Fruit fly (Drosophila melanogaster): ENCODE measurements around the gene CG10359.

CG10359 gene

DNA sequence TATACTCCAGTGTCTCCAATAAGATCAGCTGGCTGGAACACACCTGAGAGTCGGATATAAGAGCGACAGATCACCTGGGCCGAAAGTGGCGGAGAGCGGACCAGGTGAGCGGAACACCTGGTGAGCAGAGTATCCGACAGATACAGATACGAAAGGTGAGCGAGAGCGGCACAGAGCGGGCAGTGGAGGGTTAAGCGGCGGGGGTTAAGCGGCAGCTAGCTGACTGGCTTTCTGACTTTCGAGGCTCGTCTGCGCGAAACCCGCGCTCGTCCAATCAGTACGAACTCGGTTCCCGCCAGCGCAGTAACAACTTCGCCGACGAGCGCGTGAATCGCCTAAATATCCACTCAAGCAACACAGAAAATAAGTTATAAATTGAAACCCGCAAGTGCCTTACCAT is 14.1 kb downstream of the CG10359 start, which contains the start of gene dar1:
TSS of gene dar1 (plus strand) at position 284 of the 400 bp plus-strand sequence.
- no peak for TF ChIP-seq CG6683 (GFP tag; optimal IDR thresholded peaks at IDR 0.05)
- TF ChIP-seq CG7963 (GFP tag; IDR thresholded peaks at IDR 0.05; ENCODE audit: partially characterized antibody): 0 out of 3 replicates have a peak, but pooled peaks have one; percentile 40
- no peak; the same call in 2 of the 3 replicates for TF ChIP-seq CG14860 (GFP tag; IDR thresholded peaks at IDR 0.05; ENCODE audit: partially characterized antibody)
- TF ChIP-seq Bgb (GFP tag; IDR thresholded peaks at IDR 0.05; ENCODE audit: partially characterized antibody): peak; percentile 32; the same call in 1 of the 2 replicates
- peak; percentile 42 for TF ChIP-seq pros (GFP tag; optimal IDR thresholded peaks at IDR 0.05)
- peak; percentile 53; the same call in 1 of the 2 replicates for TF ChIP-seq CG13287 (GFP tag; IDR thresholded peaks at IDR 0.05; ENCODE audit: partially characterized antibody)
- no peak for TF ChIP-seq chn (GFP tag; optimal IDR thresholded peaks at IDR 0.05)
- TF ChIP-seq hbn (GFP tag; IDR thresholded peaks at IDR 0.05; ENCODE audit: partially characterized antibody): peak; percentile 62
- TF ChIP-seq kni (GFP tag; optimal IDR thresholded peaks at IDR 0.05): peak; percentile 86
- no peak for TF ChIP-seq CG31388 (GFP tag; optimal IDR thresholded peaks at IDR 0.05)
- no peak for TF ChIP-seq salm (tag; optimal IDR thresholded peaks at IDR 0.05)
- TF ChIP-seq slp2 (GFP tag; optimal IDR thresholded peaks at IDR 0.05): no peak
- peak; percentile 96 for TF ChIP-seq Nf-YB (GFP tag; optimal IDR thresholded peaks at IDR 0.05)
- TF ChIP-seq Nf-YA (GFP tag; IDR thresholded peaks at IDR 0.05): peak; percentile 60; the same call in 1 of the 2 replicates
- no peak for TF ChIP-seq lov (optimal IDR thresholded peaks at IDR 0.05)
- TF ChIP-seq lov (GFP tag; IDR thresholded peaks at IDR 0.05): 0 out of 3 replicates have a peak, but pooled peaks have one; percentile 48
- peak; percentile 25; the same call in 1 of the 3 replicates for TF ChIP-seq HLH4C (GFP tag; IDR thresholded peaks at IDR 0.05; ENCODE audit: partially characterized antibody)
- TF ChIP-seq CG10543 (GFP tag; optimal IDR thresholded peaks at IDR 0.05): peak; percentile 34
- peak; percentile 71 for TF ChIP-seq CG18011 (GFP tag; optimal IDR thresholded peaks at IDR 0.05)
- peak; percentile 56; the same call in 1 of the 2 replicates for TF ChIP-seq CG32767 (GFP tag; IDR thresholded peaks at IDR 0.05)
- TF ChIP-seq HLHmδ (GFP tag; optimal IDR thresholded peaks at IDR 0.05): peak; percentile 42
- TF ChIP-seq vfl (GFP tag; optimal IDR thresholded peaks at IDR 0.05): no peak
- no peak for TF ChIP-seq tna (GFP tag; IDR thresholded peaks at IDR 0.05; ENCODE audit: partially characterized antibody)
- 0 out of 3 replicates have a peak, but pooled peaks have one; percentile 54 for TF ChIP-seq Opbp (GFP tag; IDR thresholded peaks at IDR 0.05; ENCODE audit: partially characterized antibody)
- TF ChIP-seq Hr78 (GFP tag; optimal IDR thresholded peaks at IDR 0.05): peak in 1 of 2 experiments; percentile 40
- peak; percentile 70 for TF ChIP-seq Med (GFP tag)
- TF ChIP-seq yki (optimal IDR thresholded peaks at IDR 0.05): peak; percentile 79
- peak; percentile 40; the same call in 1 of the 2 replicates for TF ChIP-seq Adf1 (GFP tag; IDR thresholded peaks at IDR 0.05)
- TF ChIP-seq otp (GFP tag; IDR thresholded peaks at IDR 0.05): peak; percentile 67; the same call in 2 of the 3 replicates
- TF ChIP-seq CG43689 (GFP tag; IDR thresholded peaks at IDR 0.05): 0 out of 2 replicates have a peak, but pooled peaks have one; percentile 13
- TF ChIP-seq CG2129 (GFP tag; IDR thresholded peaks at IDR 0.05; ENCODE audit: partially characterized antibody): peak; percentile 44; the same call in 1 of the 2 replicates
- TF ChIP-seq gcm2 (GFP tag; optimal IDR thresholded peaks at IDR 0.05): no peak
- 0 out of 3 replicates have a peak, but pooled peaks have one; percentile 11 for TF ChIP-seq CG11695 (GFP tag; IDR thresholded peaks at IDR 0.05)
- peak; percentile 53; the same call in 1 of the 2 replicates for TF ChIP-seq chm (GFP tag; IDR thresholded peaks at IDR 0.05)
- peak; percentile 58; the same call in 1 of the 3 replicates for TF ChIP-seq Dbx (GFP tag; IDR thresholded peaks at IDR 0.05)
- TF ChIP-seq Max (GFP tag; optimal IDR thresholded peaks at IDR 0.05): no peak
- peak; percentile 29; the same call in 1 of the 2 replicates for TF ChIP-seq Rfx (GFP tag; IDR thresholded peaks at IDR 0.05)
- peak; percentile 10; the same call in 1 of the 2 replicates for TF ChIP-seq CG17328 (GFP tag; IDR thresholded peaks at IDR 0.05)
- TF ChIP-seq sqz (GFP tag; optimal IDR thresholded peaks at IDR 0.05): no peak
- peak; percentile 77; the same call in 2 of the 4 replicates for TF ChIP-seq chinmo (GFP tag; IDR thresholded peaks at IDR 0.05; ENCODE audit: partially characterized antibody)
- TF ChIP-seq Jarid2 (GFP tag; optimal IDR thresholded peaks at IDR 0.05): peak; percentile 92
- no peak for TF ChIP-seq tap (tag; optimal IDR thresholded peaks at IDR 0.05)
- TF ChIP-seq lbe (GFP tag; optimal IDR thresholded peaks at IDR 0.05): peak; percentile 8
- no peak for TF ChIP-seq CG7987 (GFP tag; optimal IDR thresholded peaks at IDR 0.05)
- peak; percentile 14; the same call in 1 of the 2 replicates for TF ChIP-seq stc (GFP tag; IDR thresholded peaks at IDR 0.05)
- TF ChIP-seq twi (tag; optimal IDR thresholded peaks at IDR 0.05): no peak
- TF ChIP-seq CG32532 (GFP tag; IDR thresholded peaks at IDR 0.05): peak; percentile 29; the same call in 1 of the 2 replicates
- TF ChIP-seq Nf-YC (tag; optimal IDR thresholded peaks at IDR 0.05): peak; percentile 96
